In the genomic region with DNA sequence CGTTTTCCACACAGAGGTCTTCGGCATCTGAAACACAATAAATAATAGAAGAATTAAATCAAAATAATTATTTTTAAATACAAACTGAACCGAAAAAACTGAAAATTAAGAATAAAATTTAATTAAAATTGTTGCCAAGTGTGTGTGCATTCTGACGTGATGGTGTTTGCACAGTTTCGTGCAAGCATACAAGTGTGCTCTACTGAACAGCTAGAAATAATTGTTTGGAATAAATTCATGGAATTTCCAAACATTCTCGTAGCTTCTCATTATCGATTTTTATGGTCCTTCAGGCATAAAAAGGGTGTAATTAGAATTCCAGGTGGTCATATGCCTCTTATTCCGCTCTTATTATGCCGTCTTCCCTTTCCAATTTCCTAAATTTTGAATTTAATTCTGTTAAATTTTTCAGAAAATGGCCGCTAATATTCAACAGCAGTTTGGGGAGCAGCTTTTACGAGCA, we compare ENCODE assay signal across 2 worm cellular contexts.
TF ChIP-seq lines count a peak whose summit lies in the region.

mrps-17 (minus strand) TSS at position 33 of the 463 bp plus-strand sequence.
txdc-9 (plus strand) TSS at position 413 of the 463 bp plus-strand sequence.

TF ChIP-seq in whole organism, L1 larva, 84 proteins besides CTCF, POLR2A, EP300 and RAD21 (continued from another document):
- TF ChIP-seq efl-1 (optimal IDR thresholded peaks at IDR 0.05; lab: Kevin White, UChicago) = peak; percentile 80 to 81
- peak; percentile 80 to 96 for TF ChIP-seq efl-1 (GFP tag; optimal IDR thresholded peaks at IDR 0.05 in 1 of 2; lab: Kevin White, UChicago)
- peak in 2 of 6 experiments; percentile 45 to 76 for TF ChIP-seq elt-3 (tag; optimal IDR thresholded peaks at IDR 0.05; lab: Kevin White, UChicago)
- TF ChIP-seq fkh-8 (tag; optimal IDR thresholded peaks at IDR 0.05; lab: Kevin White, UChicago) = peak; percentile 44
- TF ChIP-seq ceh-90 (tag; optimal IDR thresholded peaks at IDR 0.05; lab: Kevin White, UChicago) = no peak
- peak; percentile 82 for TF ChIP-seq lin-15B (tag; optimal IDR thresholded peaks at IDR 0.05; lab: Kevin White, UChicago)
- peak; percentile 59 for TF ChIP-seq lin-13 (GFP tag; optimal IDR thresholded peaks at IDR 0.05; lab: Kevin White, UChicago)
- TF ChIP-seq jun-1 (tag; optimal IDR thresholded peaks at IDR 0.05; lab: Kevin White, UChicago) = no peak
- TF ChIP-seq lsy-2 (tag; optimal IDR thresholded peaks at IDR 0.05; lab: Kevin White, UChicago) = peak; percentile 87 to 93
- TF ChIP-seq ets-5 (GFP tag; IDR thresholded peaks at IDR 0.05; lab: Robert Waterston, UW) = no peak
- no peak for TF ChIP-seq tlp-1 (tag; optimal IDR thresholded peaks at IDR 0.05; lab: Kevin White, UChicago)
- TF ChIP-seq C34B4.2 (tag; optimal IDR thresholded peaks at IDR 0.05; lab: Kevin White, UChicago) = no peak
- TF ChIP-seq dsc-1 (tag; optimal IDR thresholded peaks at IDR 0.05; lab: Kevin White, UChicago) = no peak
- TF ChIP-seq dpl-1 (GFP tag; optimal IDR thresholded peaks at IDR 0.05; lab: Kevin White, UChicago) = peak; percentile 70 to 84 (median 78)
- no peak for TF ChIP-seq sox-4 (tag; optimal IDR thresholded peaks at IDR 0.05; lab: Kevin White, UChicago)
- TF ChIP-seq ama-1 (optimal IDR thresholded peaks at IDR 0.05; lab: Kevin White, UChicago) = no peak
- no peak for TF ChIP-seq sptf-1 (tag; optimal IDR thresholded peaks at IDR 0.05; lab: Kevin White, UChicago)
- no peak for TF ChIP-seq unc-62 (GFP tag; optimal IDR thresholded peaks at IDR 0.05; lab: Kevin White, UChicago)
- peak; percentile 97 for TF ChIP-seq mep-1 (tag; optimal IDR thresholded peaks at IDR 0.05; lab: Kevin White, UChicago)
- TF ChIP-seq tbx-2 (tag; optimal IDR thresholded peaks at IDR 0.05; lab: Kevin White, UChicago) = peak; percentile 70
- TF ChIP-seq C04F5.9 (tag; optimal IDR thresholded peaks at IDR 0.05; lab: Kevin White, UChicago) = peak; percentile 40
- TF ChIP-seq nhr-20 (tag; optimal IDR thresholded peaks at IDR 0.05; lab: Kevin White, UChicago) = peak; percentile 78
- no peak for TF ChIP-seq zip-4 (GFP tag; optimal IDR thresholded peaks at IDR 0.05; lab: Kevin White, UChicago)
- no peak for TF ChIP-seq unc-98 (GFP tag; IDR thresholded peaks at IDR 0.05; lab: Robert Waterston, UW)
- no peak for TF ChIP-seq efl-3 (GFP tag; optimal IDR thresholded peaks at IDR 0.05; lab: Kevin White, UChicago)
- TF ChIP-seq fkh-10 (GFP tag; optimal IDR thresholded peaks at IDR 0.05; lab: Kevin White, UChicago) = peak; percentile 62
- TF ChIP-seq sup-37 (GFP tag; optimal IDR thresholded peaks at IDR 0.05; lab: Kevin White, UChicago) = no peak

TF ChIP-seq in whole organism, young adult, 124 proteins besides CTCF, POLR2A, EP300 and RAD21 (continued from another document):
- TF ChIP-seq unc-130 (GFP tag; optimal IDR thresholded peaks at IDR 0.05; lab: Kevin White, UChicago) = no peak
- TF ChIP-seq ceh-40 (GFP tag; IDR thresholded peaks at IDR 0.05; lab: Robert Waterston, UW) = no peak
- no peak for TF ChIP-seq ekl-4 (GFP tag; IDR thresholded peaks at IDR 0.05; lab: Robert Waterston, UW)
- peak; percentile 36 for TF ChIP-seq dpl-1 (GFP tag; optimal IDR thresholded peaks at IDR 0.05; lab: Kevin White, UChicago)
- no peak for TF ChIP-seq ztf-25 (GFP tag; IDR thresholded peaks at IDR 0.05; lab: Robert Waterston, UW)
- TF ChIP-seq zfh-2 (GFP tag; conservative IDR thresholded peaks at IDR 0.05; lab: Robert Waterston, UW) = no peak
- no peak for TF ChIP-seq lir-1 (GFP tag; conservative IDR thresholded peaks at IDR 0.05; lab: Robert Waterston, UW)
- no peak for TF ChIP-seq sea-2 (GFP tag; IDR thresholded peaks at IDR 0.05; lab: Robert Waterston, UW)
- TF ChIP-seq die-1 (tag; optimal IDR thresholded peaks at IDR 0.05; lab: Kevin White, UChicago) = no peak
- no peak for TF ChIP-seq pha-4 (tag; optimal IDR thresholded peaks at IDR 0.05; lab: Kevin White, UChicago)
- no peak for TF ChIP-seq ceh-58 (GFP tag; IDR thresholded peaks at IDR 0.05; lab: Robert Waterston, UW)
- no peak for TF ChIP-seq F10E7.11 (tag; optimal IDR thresholded peaks at IDR 0.05; lab: Kevin White, UChicago)
- peak; percentile 33 for TF ChIP-seq lin-40 (tag; optimal IDR thresholded peaks at IDR 0.05; lab: Kevin White, UChicago)
- TF ChIP-seq nhr-90 (tag; optimal IDR thresholded peaks at IDR 0.05; lab: Kevin White, UChicago) = no peak
- no peak for TF ChIP-seq ceh-100 (GFP tag; IDR thresholded peaks at IDR 0.05; lab: Robert Waterston, UW)
- TF ChIP-seq nhr-179 (tag; optimal IDR thresholded peaks at IDR 0.05; lab: Kevin White, UChicago) = no peak
- TF ChIP-seq bed-2 (GFP tag; IDR thresholded peaks at IDR 0.05; lab: Robert Waterston, UW) = no peak
- TF ChIP-seq lsy-27 (tag; optimal IDR thresholded peaks at IDR 0.05; lab: Kevin White, UChicago; ENCODE audit: borderline replicate concordance, insufficient read depth) = no peak
- no peak for TF ChIP-seq C17E4.6 (GFP tag; IDR thresholded peaks at IDR 0.05; lab: Robert Waterston, UW)
TF ChIP-seq in whole organism, young adult: peak in this region for 27.
